Fruit fly (Drosophila melanogaster) whole organism, embryonic: ENCODE results near the gene CG2747.

ENCODE experiments used
- Bgb ChIP-seq: fragments of 200-800 bp; sonication (Bioruptor generic); IDR thresholded peaks from 2 replicates; pipeline ENCODE4 v1.3.6; 2022; ENCODE audit warnings: missing biosample characterization, missing genetic modification characterization; ENCODE audit not compliant: partially characterized antibody
- CG10209 ChIP-seq: fragments of 200-800 bp; sonication (Bioruptor generic); optimal IDR thresholded peaks from 3 replicates; lab custom pipeline; 2017; ENCODE audit warnings: missing biosample characterization, mild to moderate bottlenecking, missing genetic modification characterization, missing genetic modification reagents
- CG10565 ChIP-seq: fragments of 200-800 bp; sonication (Bioruptor generic); optimal IDR thresholded peaks from 3 replicates; lab custom pipeline; 2016; ENCODE audit warnings: missing biosample characterization, mild to moderate bottlenecking, missing genetic modification characterization
- CG11560 ChIP-seq: fragments of 200-800 bp; sonication (Bioruptor generic); IDR thresholded peaks from 3 replicates; pipeline ENCODE4 v1.3.6; 2022; ENCODE audit warnings: missing biosample characterization, missing genetic modification characterization
- CG14667 ChIP-seq: fragments of 200-800 bp; sonication (Bioruptor generic); IDR thresholded peaks from 2 replicates; pipeline ENCODE4 v1.3.6; 2022; ENCODE audit warnings: missing biosample characterization, missing genetic modification characterization
- CG1602 ChIP-seq: fragments of 200-800 bp; sonication (Bioruptor generic); optimal IDR thresholded peaks from 3 replicates; lab custom pipeline; 2016; ENCODE audit warnings: missing biosample characterization, missing genetic modification characterization
- CG1647 ChIP-seq: fragments of 200-800 bp; sonication (Bioruptor generic); optimal IDR thresholded peaks from 3 replicates; lab custom pipeline; 2016; ENCODE audit warnings: missing biosample characterization, missing genetic modification characterization
- CG17802 ChIP-seq: fragments of 200-800 bp; sonication (Bioruptor generic); optimal IDR thresholded peaks from 2 replicates; lab custom pipeline; 2018; ENCODE audit warnings: missing biosample characterization, mild to moderate bottlenecking, missing genetic modification characterization, moderate library complexity
- CG18599 ChIP-seq: fragments of 200-800 bp; sonication (Bioruptor generic); optimal IDR thresholded peaks from 3 replicates; lab custom pipeline; 2017; ENCODE audit warnings: missing biosample characterization, missing genetic modification characterization, mild to moderate bottlenecking, moderate library complexity, missing genetic modification reagents
- CG18764 ChIP-seq: fragments of 200-800 bp; sonication (Bioruptor generic); optimal IDR thresholded peaks from 3 replicates; lab custom pipeline; 2016; ENCODE audit warnings: missing biosample characterization, missing genetic modification characterization
- CG2875 ChIP-seq: fragments of 200-800 bp; sonication (Bioruptor generic); optimal IDR thresholded peaks from 2 replicates; lab custom pipeline; 2017; ENCODE audit warnings: missing biosample characterization, mild to moderate bottlenecking, missing genetic modification characterization, missing genetic modification reagents
- CG32772 ChIP-seq: fragments of 200-800 bp; sonication (Bioruptor generic); IDR thresholded peaks from 2 replicates; pipeline ENCODE4 v1.3.6; 2022; ENCODE audit warnings: missing biosample characterization, missing genetic modification characterization
- CG34422 ChIP-seq: fragments of 200-800 bp; sonication (Bioruptor generic); IDR thresholded peaks from 3 replicates; pipeline ENCODE4 v1.3.6; 2022; ENCODE audit warnings: missing biosample characterization, missing genetic modification characterization
- CG3995 ChIP-seq: fragments of 200-800 bp; sonication (Bioruptor generic); optimal IDR thresholded peaks from 3 replicates; lab custom pipeline; 2016; ENCODE audit warnings: missing biosample characterization, missing genetic modification characterization
- CG4328 ChIP-seq: fragments of 200-800 bp; sonication (Bioruptor generic); optimal IDR thresholded peaks from 3 replicates; lab custom pipeline; 2017; ENCODE audit warnings: missing biosample characterization, missing genetic modification reagents, missing genetic modification characterization
- CG5953 ChIP-seq: fragments of 200-800 bp; sonication (Bioruptor generic); IDR thresholded peaks from 2 replicates; pipeline ENCODE4 v1.3.6; 2022; ENCODE audit warnings: missing biosample characterization, missing genetic modification characterization
- CG6689 ChIP-seq: fragments of 200-800 bp; sonication (Bioruptor generic); IDR thresholded peaks from 2 replicates; pipeline ENCODE4 v1.3.6; 2022; ENCODE audit warnings: missing biosample characterization, missing genetic modification characterization
- CG7357 ChIP-seq: fragments of 200-800 bp; sonication (Bioruptor generic); IDR thresholded peaks from 3 replicates; pipeline ENCODE4 v1.3.6; 2022; ENCODE audit warnings: missing biosample characterization, missing genetic modification characterization
- CG7786 ChIP-seq: fragments of 200-800 bp; sonication (Bioruptor generic); optimal IDR thresholded peaks from 2 replicates; lab custom pipeline; 2016; ENCODE audit warnings: missing biosample characterization, missing genetic modification characterization
- CG8290 ChIP-seq, 3 experiments: fragments of 200-800 bp; sonication (Bioruptor generic); optimal IDR thresholded peaks; 2 replicates each; lab custom pipeline; 2016 to 2019; ENCODE audit warnings: missing biosample characterization in 3 of 3, missing genetic modification characterization in 3 of 3, mild to moderate bottlenecking in 2 of 3, moderate library complexity in 1 of 3
- CG9609 ChIP-seq: fragments of 200-800 bp; sonication (Bioruptor generic); optimal IDR thresholded peaks from 3 replicates; lab custom pipeline; 2016; ENCODE audit warnings: missing biosample characterization, missing genetic modification characterization
- D ChIP-seq, 2 experiments: fragments of 200-800 bp in 1 of 2; fragments of >200 bp in 1 of 2; sonication (Bioruptor generic) in 1 of 2; optimal IDR thresholded peaks; 2 replicates in 1 of 2; 3 replicates in 1 of 2; lab custom pipeline; 2017; ENCODE audit warnings: mild to moderate bottlenecking in 1 of 2, missing biosample characterization in 1 of 2, missing genetic modification characterization in 1 of 2, missing genetic modification reagents in 1 of 2
- D19A ChIP-seq: fragments of 200-800 bp; optimal IDR thresholded peaks from 3 replicates; lab custom pipeline; 2019; ENCODE audit warnings: missing biosample characterization, mild to moderate bottlenecking, missing genetic modification characterization, moderate library complexity
- Dp ChIP-seq: fragments of 200-800 bp; sonication (Bioruptor generic); optimal IDR thresholded peaks from 2 replicates; lab custom pipeline; 2018; ENCODE audit warnings: missing biosample characterization, mild to moderate bottlenecking, missing genetic modification characterization, moderate library complexity
- E2f2 ChIP-seq: fragments of 200-800 bp; sonication (Bioruptor generic); IDR thresholded peaks from 2 replicates; pipeline ENCODE4 v1.3.6; 2022; ENCODE audit warnings: missing biosample characterization, missing genetic modification characterization
- Eip74EF ChIP-seq, 2 experiments: fragments of 200-800 bp in 1 of 2; fragments of >200 bp in 1 of 2; sonication (Bioruptor generic) in 1 of 2; optimal IDR thresholded peaks; 2 replicates each; lab custom pipeline; 2017 to 2019; ENCODE audit warnings: missing biosample characterization in 2 of 2, missing genetic modification characterization in 2 of 2, mild to moderate bottlenecking in 1 of 2, moderate library complexity in 1 of 2
- Hsf ChIP-seq: fragments of 200-800 bp; sonication (Bioruptor generic); optimal IDR thresholded peaks from 3 replicates; lab custom pipeline; 2016; ENCODE audit warnings: missing biosample characterization, missing genetic modification characterization
- PHDP ChIP-seq: fragments of 200-800 bp; sonication (Bioruptor generic); optimal IDR thresholded peaks from 3 replicates; lab custom pipeline; 2018; ENCODE audit warnings: missing biosample characterization, mild to moderate bottlenecking, missing genetic modification characterization, moderate library complexity
- Rx ChIP-seq: fragments of 200-800 bp; sonication (Bioruptor generic); IDR thresholded peaks from 2 replicates; pipeline ENCODE4 v1.3.6; 2022; ENCODE audit warnings: missing biosample characterization, missing genetic modification characterization
- Sry-δ ChIP-seq: fragments of 200-800 bp; sonication (Bioruptor generic); optimal IDR thresholded peaks from 2 replicates; lab custom pipeline; 2016; ENCODE audit warnings: missing biosample characterization, missing genetic modification characterization
- chif ChIP-seq, 2 experiments: fragments of 200-800 bp; sonication (Bioruptor generic); optimal IDR thresholded peaks; 3 replicates each; lab custom pipeline; 2016; ENCODE audit warnings: missing biosample characterization in 2 of 2, missing genetic modification characterization in 2 of 2
- ci ChIP-seq: fragments of 200-800 bp; sonication (Bioruptor generic); IDR thresholded peaks from 3 replicates; pipeline ENCODE4 v1.3.6; 2022; ENCODE audit warnings: missing biosample characterization, missing genetic modification characterization
- danr ChIP-seq: fragments of 200-800 bp; sonication (Bioruptor generic); IDR thresholded peaks from 2 replicates; pipeline ENCODE4 v1.3.6; 2022; ENCODE audit warnings: missing biosample characterization, missing genetic modification characterization
- ems ChIP-seq: fragments of 200-800 bp; sonication (Bioruptor generic); optimal IDR thresholded peaks from 3 replicates; lab custom pipeline; 2016; ENCODE audit warnings: missing biosample characterization, missing genetic modification characterization
- exex ChIP-seq: fragments of 200-800 bp; sonication (Bioruptor generic); optimal IDR thresholded peaks from 4 replicates; lab custom pipeline; 2018; ENCODE audit warnings: missing biosample characterization, mild to moderate bottlenecking, missing genetic modification characterization, moderate library complexity
- hbn ChIP-seq: fragments of 200-800 bp; sonication (Bioruptor generic); IDR thresholded peaks from 2 replicates; pipeline ENCODE4 v1.3.6; 2022; ENCODE audit warnings: missing biosample characterization, missing genetic modification characterization; ENCODE audit not compliant: partially characterized antibody
- her ChIP-seq: fragments of 200-800 bp; sonication (Bioruptor generic); optimal IDR thresholded peaks from 2 replicates; lab custom pipeline; 2016; ENCODE audit warnings: missing biosample characterization, missing genetic modification characterization
- jigr1 ChIP-seq: fragments of 200-800 bp; sonication (Bioruptor generic); IDR thresholded peaks from 3 replicates; pipeline ENCODE4 v1.3.6; 2022; ENCODE audit warnings: missing biosample characterization, missing genetic modification characterization
- jing ChIP-seq: fragments of 200-800 bp; sonication (Bioruptor generic); optimal IDR thresholded peaks from 2 replicates; lab custom pipeline; 2018; ENCODE audit warnings: missing biosample characterization, mild to moderate bottlenecking, missing genetic modification characterization
- mirr ChIP-seq: fragments of 200-800 bp; sonication (Bioruptor generic); optimal IDR thresholded peaks from 3 replicates; lab custom pipeline; 2018; ENCODE audit warnings: missing biosample characterization, mild to moderate bottlenecking, missing genetic modification characterization
- nerfin-1 ChIP-seq: fragments of 200-800 bp; sonication (Bioruptor generic); optimal IDR thresholded peaks from 3 replicates; lab custom pipeline; 2019; ENCODE audit warnings: missing biosample characterization, mild to moderate bottlenecking, missing genetic modification characterization, moderate library complexity
- peb ChIP-seq: fragments of 200-800 bp; sonication (Bioruptor generic); IDR thresholded peaks from 2 replicates; pipeline ENCODE4 v1.3.6; 2022; ENCODE audit warnings: missing biosample characterization, missing genetic modification characterization
- pum ChIP-seq: fragments of 200-800 bp; sonication (Bioruptor generic); optimal IDR thresholded peaks from 2 replicates; lab custom pipeline; 2016; ENCODE audit warnings: missing biosample characterization, missing genetic modification characterization
- ranshi ChIP-seq: fragments of 200-800 bp; sonication (Bioruptor generic); IDR thresholded peaks from 2 replicates; pipeline ENCODE4 v1.3.6; 2022; ENCODE audit warnings: missing biosample characterization, missing genetic modification characterization
- so ChIP-seq: fragments of 200-800 bp; sonication (Bioruptor generic); IDR thresholded peaks from 3 replicates; pipeline ENCODE4 v1.3.6; 2022; ENCODE audit warnings: missing biosample characterization, missing genetic modification characterization
- sqz ChIP-seq: fragments of 200-800 bp; sonication (Bioruptor generic); optimal IDR thresholded peaks from 3 replicates; lab custom pipeline; 2018; ENCODE audit warnings: missing biosample characterization, mild to moderate bottlenecking, missing genetic modification characterization
- tgo ChIP-seq: fragments of 200-800 bp; sonication (Bioruptor generic); IDR thresholded peaks from 3 replicates; pipeline ENCODE4 v1.3.6; 2022; ENCODE audit warnings: missing biosample characterization, missing genetic modification characterization
- tna ChIP-seq: fragments of 200-800 bp; sonication (Bioruptor generic); IDR thresholded peaks from 2 replicates; pipeline ENCODE4 v1.3.6; 2022; ENCODE audit warnings: missing biosample characterization, missing genetic modification characterization; ENCODE audit not compliant: partially characterized antibody
- vvl ChIP-seq: fragments of 200-800 bp; sonication (Bioruptor generic); IDR thresholded peaks from 2 replicates; pipeline ENCODE4 v1.3.6; 2022; ENCODE audit warnings: missing biosample characterization, missing genetic modification characterization
- zen ChIP-seq: fragments of 200-800 bp; sonication (Bioruptor generic); optimal IDR thresholded peaks from 3 replicates; lab custom pipeline; 2018; ENCODE audit warnings: missing biosample characterization, mild to moderate bottlenecking, missing genetic modification characterization, moderate library complexity

CG2747 gene

dm6 chr3R:8009080-8009620, 21.4 kb downstream of the CG2747 start, which contains the start of the genes CG11052 and CG3223 (continued):
- no peak for TF ChIP-seq PHDP (tag; lab: Kevin White, UChicago)
- no peak for TF ChIP-seq CG1602
- TF ChIP-seq CG32772 (GFP tag; lab: Robert Waterston, UW), result no peak
- TF ChIP-seq Sry-δ (GFP tag; lab: Kevin White, UChicago), result peak; percentile 63
- TF ChIP-seq hbn (GFP tag; lab: Robert Waterston, UW), result 0 out of 2 replicates have a peak, but pooled peaks have one; percentile 33
- TF ChIP-seq CG3995 (GFP tag; lab: Kevin White, UChicago), result peak; percentile 76
- peak; percentile 79 for TF ChIP-seq E2f2 (GFP tag; lab: Robert Waterston, UW)
- no peak for TF ChIP-seq D (optimal IDR thresholded peaks at IDR 0.05; lab: Kevin White, UChicago)
- TF ChIP-seq D (GFP tag; optimal IDR thresholded peaks at IDR 0.05; lab: Kevin White, UChicago), result no peak
- no peak for TF ChIP-seq CG17802 (tag; lab: Kevin White, UChicago)
- no peak for TF ChIP-seq jigr1 (GFP tag; lab: Robert Waterston, UW)
- TF ChIP-seq zen (tag; lab: Kevin White, UChicago), result no peak
- TF ChIP-seq CG7786 (GFP tag; lab: Kevin White, UChicago), result peak; percentile 12
- TF ChIP-seq CG11560 (tag; lab: Robert Waterston, UW), result no peak
- no peak for TF ChIP-seq CG18599
- no peak for TF ChIP-seq Eip74EF (GFP tag; optimal IDR thresholded peaks at IDR 0.05; lab: Kevin White, UChicago)
- TF ChIP-seq ems (GFP tag; lab: Kevin White, UChicago), result no peak
- peak; percentile 64 for TF ChIP-seq D19A (tag; lab: Kevin White, UChicago)
- TF ChIP-seq chif (GFP tag; optimal IDR thresholded peaks at IDR 0.05; lab: Kevin White, UChicago), result no peak
- no peak for TF ChIP-seq Hsf (GFP tag; lab: Kevin White, UChicago)
- no peak for TF ChIP-seq nerfin-1 (tag; lab: Kevin White, UChicago)
- TF ChIP-seq CG10565, result no peak
- no peak for TF ChIP-seq sqz (GFP tag; lab: Kevin White, UChicago)
- TF ChIP-seq Dp (GFP tag; lab: Kevin White, UChicago), result peak; percentile 69
- no peak for TF ChIP-seq ranshi
- TF ChIP-seq so (GFP tag; lab: Robert Waterston, UW), result no peak
- no peak for TF ChIP-seq CG9609 (GFP tag; lab: Kevin White, UChicago)
- TF ChIP-seq jing (GFP tag; lab: Kevin White, UChicago), result no peak
- no peak for TF ChIP-seq CG14667 (GFP tag; lab: Robert Waterston, UW)
- no peak for TF ChIP-seq CG8290 (GFP tag; optimal IDR thresholded peaks at IDR 0.05; lab: Kevin White, UChicago)
- peak in 1 of 2 experiments; percentile 12 for TF ChIP-seq CG8290 (tag; optimal IDR thresholded peaks at IDR 0.05; lab: Kevin White, UChicago)
- TF ChIP-seq CG7357 (GFP tag; lab: Robert Waterston, UW), result no peak
- no peak for TF ChIP-seq tgo
- peak; percentile 68 for TF ChIP-seq Bgb (GFP tag; lab: Robert Waterston, UW)
- TF ChIP-seq CG4328 (GFP tag; lab: Kevin White, UChicago), result no peak
- no peak for TF ChIP-seq CG1647 (GFP tag; lab: Kevin White, UChicago)
- no peak for TF ChIP-seq CG5953
- no peak for TF ChIP-seq CG2875 (GFP tag; lab: Kevin White, UChicago)
- no peak for TF ChIP-seq pum (GFP tag; lab: Kevin White, UChicago)
- TF ChIP-seq danr (GFP tag; lab: Robert Waterston, UW), result no peak
- TF ChIP-seq her (GFP tag; lab: Kevin White, UChicago), result peak; percentile 29
- TF ChIP-seq peb (GFP tag; lab: Robert Waterston, UW), result no peak
- no peak for TF ChIP-seq tna (GFP tag; lab: Robert Waterston, UW)
- no peak for TF ChIP-seq CG10209
- no peak for TF ChIP-seq CG6689
- TF ChIP-seq Rx (GFP tag; lab: Robert Waterston, UW), result no peak
- TF ChIP-seq exex (tag; lab: Kevin White, UChicago), result no peak
- no peak for TF ChIP-seq CG18764 (GFP tag; lab: Kevin White, UChicago)
- peak; percentile 51 for TF ChIP-seq vvl (GFP tag; lab: Robert Waterston, UW)
- peak; percentile 58; the same call in 2 of the 3 replicates for TF ChIP-seq ci
- TF ChIP-seq mirr (GFP tag; lab: Kevin White, UChicago), result peak; percentile 10
- TF ChIP-seq CG34422 (GFP tag; lab: Robert Waterston, UW), result no peak
